Worm (Caenorhabditis elegans) whole organism, mixed stage, embryonic: ENCODE measurements around the gene M162.7.

Experiments
- M03D4.4 ChIP-seq: sonication (generic microtip); optimal IDR thresholded peaks from 2 replicates; lab custom pipeline; 2017; ENCODE audit warnings: mild to moderate bottlenecking, missing genetic modification characterization, missing compliant biosample characterization
- bed-3 ChIP-seq: fragments of 200-800 bp; sonication (Bioruptor generic); optimal IDR thresholded peaks from 3 replicates; lab custom pipeline; 2018; ENCODE audit warnings: mild to moderate bottlenecking, missing genetic modification characterization, moderate library complexity, missing compliant biosample characterization
- ceh-43 ChIP-seq: fragments of 200-800 bp; sonication (Bioruptor generic); optimal IDR thresholded peaks from 2 replicates; lab custom pipeline; 2018; ENCODE audit warnings: mild to moderate bottlenecking, missing genetic modification characterization, moderate library complexity, missing compliant biosample characterization
- ces-1 ChIP-seq: fragments of 150-350 bp; optimal IDR thresholded peaks from 2 replicates; lab custom pipeline; 2014; ENCODE audit warnings: missing biosample characterization, missing genetic modification reagents, missing genetic modification characterization
- drap-1 ChIP-seq: fragments of 200-800 bp; sonication (Bioruptor generic); optimal IDR thresholded peaks from 3 replicates; lab custom pipeline; 2018; ENCODE audit warnings: mild to moderate bottlenecking, missing genetic modification characterization, missing compliant biosample characterization
- elt-1 ChIP-seq: sonication (generic microtip); optimal IDR thresholded peaks from 2 replicates; lab custom pipeline; 2017; ENCODE audit warnings: missing genetic modification characterization, mild to moderate bottlenecking, missing compliant biosample characterization, antibody characterized with exemption, moderate library complexity, borderline replicate concordance; ENCODE audit not compliant: insufficient read depth
- flh-1 ChIP-seq: fragments of 200-800 bp; sonication (Bioruptor generic); optimal IDR thresholded peaks from 2 replicates; lab custom pipeline; 2018; ENCODE audit warnings: mild to moderate bottlenecking, missing genetic modification characterization, moderate library complexity, missing compliant biosample characterization
- lin-13 ChIP-seq: fragments of 150-350 bp; optimal IDR thresholded peaks from 2 replicates; lab custom pipeline; 2014; ENCODE audit warnings: missing biosample characterization, missing genetic modification characterization
- lin-32 ChIP-seq: fragments of 200-800 bp; sonication (Bioruptor generic); optimal IDR thresholded peaks from 2 replicates; lab custom pipeline; 2018; ENCODE audit warnings: mild to moderate bottlenecking, missing genetic modification characterization, missing compliant biosample characterization
- lsy-2 ChIP-seq: fragments of 150-350 bp; optimal IDR thresholded peaks from 2 replicates; lab custom pipeline; 2014; ENCODE audit warnings: missing biosample characterization, missing genetic modification characterization
- mab-5 ChIP-seq: fragments of 150-350 bp; optimal IDR thresholded peaks from 2 replicates; lab custom pipeline; 2014; ENCODE audit warnings: missing biosample characterization, missing genetic modification characterization
- mep-1 ChIP-seq: fragments of 150-350 bp; optimal IDR thresholded peaks from 2 replicates; lab custom pipeline; 2017; ENCODE audit warnings: missing biosample characterization, missing genetic modification reagents, missing genetic modification characterization, inconsistent platforms
- mls-2 ChIP-seq: sonication (generic microtip); optimal IDR thresholded peaks from 2 replicates; lab custom pipeline; 2016; ENCODE audit warnings: mild to moderate bottlenecking, missing genetic modification characterization, moderate library complexity, missing compliant biosample characterization
- nhr-12 ChIP-seq: fragments of 150-350 bp; optimal IDR thresholded peaks from 2 replicates; lab custom pipeline; 2014; ENCODE audit warnings: missing biosample characterization, missing genetic modification characterization
- nhr-2 ChIP-seq: fragments of 150-350 bp; optimal IDR thresholded peaks from 2 replicates; lab custom pipeline; 2014; ENCODE audit warnings: missing biosample characterization, missing genetic modification characterization
- nhr-237 ChIP-seq: fragments of 150-350 bp; optimal IDR thresholded peaks from 2 replicates; lab custom pipeline; 2014; ENCODE audit warnings: missing biosample characterization, missing genetic modification characterization
- nhr-28 ChIP-seq: fragments of 150-350 bp; optimal IDR thresholded peaks from 2 replicates; lab custom pipeline; 2014; ENCODE audit warnings: missing biosample characterization, missing genetic modification characterization
- nhr-76 ChIP-seq: sonication (generic microtip); optimal IDR thresholded peaks from 2 replicates; lab custom pipeline; 2017; ENCODE audit warnings: missing biosample characterization, missing genetic modification characterization
- pha-4 ChIP-seq: fragments of 150-350 bp; optimal IDR thresholded peaks from 2 replicates; lab custom pipeline; 2018; ENCODE audit warnings: missing biosample characterization, missing genetic modification reagents, missing genetic modification characterization
- sem-2 ChIP-seq: fragments of 200-800 bp; sonication (Bioruptor generic); optimal IDR thresholded peaks from 2 replicates; lab custom pipeline; 2018; ENCODE audit warnings: mild to moderate bottlenecking, missing genetic modification characterization, missing compliant biosample characterization
- sptf-1 ChIP-seq: sonication (generic microtip); optimal IDR thresholded peaks from 2 replicates; lab custom pipeline; 2017; ENCODE audit warnings: mild to moderate bottlenecking, missing genetic modification characterization, moderate library complexity, missing compliant biosample characterization
- tbx-8 ChIP-seq: fragments of 200-800 bp; sonication (Bioruptor generic); optimal IDR thresholded peaks from 2 replicates; lab custom pipeline; 2018; ENCODE audit warnings: mild to moderate bottlenecking, missing genetic modification characterization, moderate library complexity, missing compliant biosample characterization
- unc-120 ChIP-seq: sonication (generic microtip); optimal IDR thresholded peaks from 2 replicates; lab custom pipeline; 2017; ENCODE audit warnings: missing genetic modification characterization, missing compliant biosample characterization; ENCODE audit not compliant: poor library complexity, severe bottlenecking
- unc-39 ChIP-seq: fragments of 150-350 bp; optimal IDR thresholded peaks from 2 replicates; lab custom pipeline; 2014; ENCODE audit warnings: missing biosample characterization, missing genetic modification characterization
- zip-8 ChIP-seq: fragments of 150-350 bp; optimal IDR thresholded peaks from 2 replicates; lab custom pipeline; 2014; ENCODE audit warnings: missing biosample characterization, missing genetic modification characterization

M162.7 gene

DNA sequence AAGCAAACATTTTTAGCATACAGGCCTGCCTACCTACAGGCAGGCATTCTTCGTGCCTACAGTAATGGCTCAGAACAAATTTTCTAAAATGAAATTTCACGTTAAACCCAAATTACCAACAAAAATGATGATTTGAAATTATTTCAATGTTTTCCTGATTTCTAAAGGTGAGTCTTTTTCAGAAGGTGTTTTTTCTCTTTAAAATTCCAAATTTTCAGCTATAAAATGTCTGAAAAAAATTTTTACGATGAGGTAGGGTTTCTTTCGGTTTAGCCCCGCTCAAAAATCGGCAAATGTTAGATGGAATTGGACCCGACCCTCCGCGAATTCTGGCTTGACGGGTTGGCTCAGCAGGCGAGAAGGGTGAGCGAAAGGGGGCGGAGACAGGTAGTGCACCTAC is 49.0 kb downstream of the M162.7 start, which contains the start of gene W04E12.5:
W04E12.5 (plus strand) TSS at position 301 of the 400 bp plus-strand sequence.
- TF ChIP-seq mep-1 (tag; lab: Kevin White, UChicago) = no peak
- no peak for TF ChIP-seq flh-1
- no peak for TF ChIP-seq sem-2 (GFP tag; lab: Kevin White, UChicago)
- TF ChIP-seq lin-32 (GFP tag; lab: Kevin White, UChicago) = no peak
- no peak for TF ChIP-seq nhr-28 (tag; lab: Kevin White, UChicago)
- no peak for TF ChIP-seq ces-1 (GFP tag; lab: Kevin White, UChicago)

DNA sequence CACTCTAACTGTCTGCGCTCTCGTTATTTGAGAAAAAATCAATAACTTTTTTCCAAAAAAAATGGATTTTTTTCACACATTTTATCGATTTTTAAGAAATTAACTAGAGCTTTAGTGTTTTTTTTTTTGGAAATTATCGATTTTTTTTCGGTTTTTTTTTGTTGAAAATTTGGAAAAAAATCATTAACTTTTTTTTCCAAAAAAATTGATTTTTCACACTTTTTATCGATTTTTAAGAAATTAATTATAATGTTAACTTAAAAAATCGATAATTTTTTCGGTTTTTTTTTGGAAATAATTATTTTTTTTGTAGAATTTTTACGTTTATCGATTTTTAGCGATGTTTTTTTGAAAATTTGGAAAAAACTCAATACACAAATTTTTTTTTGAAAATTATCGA is 50.6 kb downstream of the M162.7 start:
- TF ChIP-seq nhr-12 (tag; lab: Kevin White, UChicago) = no peak
- TF ChIP-seq sem-2 (GFP tag; lab: Kevin White, UChicago) = no peak
- no peak for TF ChIP-seq lin-32 (GFP tag; lab: Kevin White, UChicago)
- no peak for TF ChIP-seq elt-1
- TF ChIP-seq mls-2 (tag; lab: Kevin White, UChicago) = no peak
- TF ChIP-seq nhr-237 = no peak
- no peak for TF ChIP-seq lsy-2 (tag; lab: Kevin White, UChicago)
- TF ChIP-seq flh-1 = no peak
- no peak for TF ChIP-seq mab-5 (tag; lab: Kevin White, UChicago)

DNA sequence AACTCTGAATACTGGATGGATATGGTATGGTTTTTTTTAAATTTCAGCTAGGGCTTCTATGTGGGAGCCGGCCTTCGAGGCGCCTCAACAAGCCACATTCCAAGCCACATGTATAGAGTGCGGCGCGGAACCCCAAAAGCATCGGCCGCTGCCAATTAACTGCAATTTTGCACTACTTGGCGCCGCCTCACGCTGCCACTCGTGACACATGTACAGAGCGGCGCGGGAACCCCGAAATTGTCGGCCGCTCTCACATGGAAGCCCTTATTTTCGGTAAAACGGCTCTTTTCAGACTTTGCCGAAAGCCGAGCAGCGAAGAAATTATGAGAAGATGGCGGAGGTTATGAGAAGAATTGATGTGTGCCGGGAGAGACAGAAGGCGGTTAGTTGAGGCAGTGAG is 51.0 kb downstream of the M162.7 start:
- TF ChIP-seq sptf-1 (tag; lab: Kevin White, UChicago) (no peak), zip-8 (tag; lab: Kevin White, UChicago) (no peak), mls-2 (tag; lab: Kevin White, UChicago) (no peak), lsy-2 (tag; lab: Kevin White, UChicago) (no peak), unc-120 (tag; lab: Kevin White, UChicago) (no peak), nhr-76 (no peak), M03D4.4 (tag; lab: Kevin White, UChicago) (no peak), ceh-43 (GFP tag; lab: Kevin White, UChicago) (no peak), mep-1 (tag; lab: Kevin White, UChicago) (no peak), nhr-2 (tag; lab: Kevin White, UChicago) (no peak), unc-39 (tag; lab: Kevin White, UChicago) (no peak), nhr-28 (tag; lab: Kevin White, UChicago) (no peak), drap-1 (GFP tag; lab: Kevin White, UChicago) (no peak), nhr-237 (no peak), flh-1 (no peak), pha-4 (tag; lab: Kevin White, UChicago) (no peak), tbx-8 (GFP tag; lab: Kevin White, UChicago) (no peak)

DNA sequence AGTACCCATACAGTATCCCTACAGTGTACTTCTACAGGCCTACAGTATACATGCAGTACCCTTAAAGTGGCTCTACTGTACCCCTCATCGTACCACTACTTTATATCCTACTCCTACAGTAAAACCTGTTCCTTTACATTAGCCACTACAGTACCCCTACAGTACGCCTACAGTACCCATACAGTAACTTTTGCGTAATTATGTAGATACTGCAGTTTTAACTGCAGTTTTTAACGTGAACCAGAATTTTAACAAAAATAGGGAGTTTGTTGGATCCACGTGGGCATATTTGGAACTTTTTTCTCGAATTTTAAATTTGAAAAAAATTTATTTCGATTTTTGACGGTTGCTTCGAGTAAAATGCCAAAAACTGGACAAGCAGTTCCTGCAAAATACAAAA is 51.5 kb downstream of the M162.7 start, which contains the start of gene W04E12.4:
W04E12.4 (plus strand) TSS at position 301 of the 400 bp plus-strand sequence.
- no peak for TF ChIP-seq nhr-237
- no peak for TF ChIP-seq ces-1 (GFP tag; lab: Kevin White, UChicago)
- TF ChIP-seq lin-13 (tag; lab: Kevin White, UChicago) = no peak
- TF ChIP-seq drap-1 (GFP tag; lab: Kevin White, UChicago) = no peak
- TF ChIP-seq mep-1 (tag; lab: Kevin White, UChicago) = no peak
- no peak for TF ChIP-seq lsy-2 (tag; lab: Kevin White, UChicago)
- no peak for TF ChIP-seq flh-1
- no peak for TF ChIP-seq mab-5 (tag; lab: Kevin White, UChicago)
- TF ChIP-seq bed-3 = no peak
- no peak for TF ChIP-seq sptf-1 (tag; lab: Kevin White, UChicago)
- TF ChIP-seq tbx-8 (GFP tag; lab: Kevin White, UChicago) = no peak
